Fruit fly (Drosophila melanogaster) whole organism: ENCODE measurements around the gene CG34345.

Experiments
- CG8478 ChIP-seq: fragments of >200 bp; optimal IDR thresholded peaks from 2 replicates; lab custom pipeline; 2018; ENCODE audit warnings: inconsistent platforms
- Dll ChIP-seq: fragments of >200 bp; optimal IDR thresholded peaks from 2 replicates; lab custom pipeline; 2017
- EcR ChIP-seq, 2 experiments: fragments of >200 bp; optimal IDR thresholded peaks; 2 replicates each; lab custom pipeline; 2017; ENCODE audit warnings: missing biosample characterization in 2 of 2, missing genetic modification characterization in 2 of 2, missing genetic modification reagents in 2 of 2
- pan ChIP-seq: fragments of >200 bp; optimal IDR thresholded peaks from 2 replicates; lab custom pipeline; 2017
- psq ChIP-seq: fragments of >200 bp; optimal IDR thresholded peaks from 2 replicates; lab custom pipeline; 2017
- usp ChIP-seq: fragments of >200 bp; optimal IDR thresholded peaks from 2 replicates; lab custom pipeline; 2017; ENCODE audit warnings: missing biosample characterization, missing genetic modification characterization, mixed read lengths

Gene CG34345

DNA sequence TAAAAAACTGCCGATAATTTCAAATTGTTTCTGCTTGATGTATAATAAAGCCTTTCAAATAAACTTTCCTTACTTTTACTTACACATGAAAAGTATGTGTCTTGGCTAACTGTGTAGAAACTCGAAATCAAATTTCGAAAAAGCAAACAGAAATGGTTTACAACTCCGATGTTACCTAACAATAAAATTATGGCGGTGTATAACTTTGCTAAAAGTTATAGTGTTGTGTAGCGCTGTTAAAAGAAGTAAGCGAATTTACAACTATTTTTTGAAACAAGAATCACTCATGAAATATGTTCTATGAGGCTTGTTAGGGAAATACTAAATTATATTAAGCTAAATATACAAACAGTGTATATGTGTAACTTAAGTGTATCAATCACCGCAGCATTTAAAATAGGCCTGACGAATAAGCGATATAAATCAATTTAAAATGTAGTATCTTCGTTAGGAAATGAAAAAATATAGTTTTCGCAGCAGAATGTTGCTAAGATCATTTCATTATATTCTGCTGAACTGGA is at the start of gene CG34345:
CG34345 (plus strand) TSS at position 471 of the 521 bp plus-strand sequence.
- TF ChIP-seq CG8478 (lab: Kevin White, UChicago), result no peak
- TF ChIP-seq pan (lab: Kevin White, UChicago), result no peak
- no peak for TF ChIP-seq psq (lab: Kevin White, UChicago)
- no peak for TF ChIP-seq EcR (GFP tag; optimal IDR thresholded peaks at IDR 0.05; lab: Kevin White, UChicago)
- no peak for TF ChIP-seq usp
- TF ChIP-seq Dll, result no peak

DNA sequence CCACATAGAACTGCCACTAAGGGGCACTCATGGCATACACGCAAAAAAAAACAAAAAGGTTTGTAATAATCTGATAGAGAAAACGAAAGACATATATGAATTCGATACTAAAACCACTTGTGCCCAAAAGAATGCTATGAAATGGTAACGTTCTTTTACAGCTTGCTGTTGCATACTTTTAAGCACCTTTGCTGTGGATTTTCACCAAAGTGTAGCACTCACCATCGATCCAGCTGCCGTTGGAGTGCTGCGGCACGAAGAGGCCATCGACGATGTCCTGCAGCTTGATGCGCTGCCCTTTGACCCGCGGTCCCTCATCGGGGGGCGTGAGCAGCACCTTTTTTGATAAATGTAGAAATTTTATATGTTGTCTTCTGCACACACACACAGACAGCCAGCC is 43.9 kb upstream of the CG34345 start:
- TF ChIP-seq CG8478 (lab: Kevin White, UChicago) (no peak), EcR (GFP tag; optimal IDR thresholded peaks at IDR 0.05; lab: Kevin White, UChicago) (no peak), pan (lab: Kevin White, UChicago) (no peak), usp (no peak), Dll (no peak), psq (lab: Kevin White, UChicago) (no peak)

DNA sequence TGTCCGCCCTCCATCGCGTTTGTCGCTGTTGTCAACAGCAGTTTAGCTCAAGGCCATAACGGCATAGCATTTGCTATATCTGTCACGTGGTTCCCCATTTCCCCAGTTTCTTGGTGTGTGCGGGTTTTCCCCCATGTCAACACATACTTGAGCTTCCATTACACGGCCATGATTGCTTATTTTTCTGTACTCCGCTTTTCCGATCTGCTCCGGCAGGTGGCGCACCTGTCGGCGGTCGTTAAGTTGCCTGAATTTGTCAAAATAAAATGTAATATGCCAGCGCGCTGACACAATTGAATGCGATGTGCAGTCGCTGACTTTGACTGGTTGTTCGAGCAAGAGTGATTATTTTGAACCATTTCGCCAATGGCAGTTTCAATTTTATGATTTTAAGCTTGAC is 38.6 kb upstream of the CG34345 start:
- TF ChIP-seq EcR (GFP tag; optimal IDR thresholded peaks at IDR 0.05; lab: Kevin White, UChicago), result no peak
- no peak for TF ChIP-seq pan (lab: Kevin White, UChicago)
- TF ChIP-seq usp, result no peak
- TF ChIP-seq Dll, result no peak
- TF ChIP-seq psq (lab: Kevin White, UChicago), result no peak
- no peak for TF ChIP-seq CG8478 (lab: Kevin White, UChicago)

- TF ChIP-seq pan (lab: Kevin White, UChicago), result no peak
- TF ChIP-seq psq (lab: Kevin White, UChicago), result no peak
- TF ChIP-seq Dll, result no peak
- TF ChIP-seq usp, result no peak
- TF ChIP-seq EcR (GFP tag; optimal IDR thresholded peaks at IDR 0.05; lab: Kevin White, UChicago), result no peak
- TF ChIP-seq CG8478 (lab: Kevin White, UChicago), result no peak
These were observed 27.9 kb upstream of the CG34345 start for dm6 chr2L:6595027-6595426.

DNA sequence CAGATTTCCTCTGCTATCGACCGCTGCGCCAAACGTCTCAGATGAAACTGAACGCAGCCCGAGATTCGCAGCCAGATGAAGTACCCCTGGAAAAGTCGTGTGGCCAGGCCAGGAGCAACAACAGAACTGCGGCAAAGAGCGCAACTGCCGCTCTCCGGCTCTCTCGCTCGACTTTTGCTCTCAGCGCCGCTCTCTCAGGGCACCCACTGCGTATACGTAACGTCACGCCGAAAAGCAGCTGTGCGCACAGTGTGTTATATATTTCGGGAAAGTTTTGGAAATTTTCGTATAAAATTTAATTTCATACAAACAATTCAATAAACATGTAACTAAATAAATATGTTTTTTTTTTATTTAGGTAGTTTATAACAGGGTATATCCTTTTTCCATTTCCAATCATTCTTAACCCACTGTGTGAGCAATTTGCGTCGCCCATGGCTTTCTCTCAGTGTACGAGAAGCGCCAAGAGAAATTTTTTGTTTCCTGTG is 21.9 kb upstream of the CG34345 start, which contains the start of gene Dpp10:
Dpp10 (minus strand) TSS at position 51 of the 488 bp plus-strand sequence.
- TF ChIP-seq EcR (GFP tag; optimal IDR thresholded peaks at IDR 0.05; lab: Kevin White, UChicago) (no peak), Dll (peak; percentile 86)

- TF ChIP-seq EcR (GFP tag; optimal IDR thresholded peaks at IDR 0.05; lab: Kevin White, UChicago) (no peak), Dll (peak; percentile 69)
These were observed 12.1 kb upstream of the CG34345 start, which contains the start of gene CG11050 for dm6 chr2L:6610683-6611373. CG11050 (plus strand) TSS chr2L:6611011.

dm6 chr2L:6611374-6612005 is 11.4 kb upstream of the CG34345 start:
- TF ChIP-seq usp (no peak), EcR (GFP tag; optimal IDR thresholded peaks at IDR 0.05; lab: Kevin White, UChicago) (no peak), pan (lab: Kevin White, UChicago) (no peak), CG8478 (lab: Kevin White, UChicago) (no peak), psq (lab: Kevin White, UChicago) (no peak), Dll (no peak)

DNA sequence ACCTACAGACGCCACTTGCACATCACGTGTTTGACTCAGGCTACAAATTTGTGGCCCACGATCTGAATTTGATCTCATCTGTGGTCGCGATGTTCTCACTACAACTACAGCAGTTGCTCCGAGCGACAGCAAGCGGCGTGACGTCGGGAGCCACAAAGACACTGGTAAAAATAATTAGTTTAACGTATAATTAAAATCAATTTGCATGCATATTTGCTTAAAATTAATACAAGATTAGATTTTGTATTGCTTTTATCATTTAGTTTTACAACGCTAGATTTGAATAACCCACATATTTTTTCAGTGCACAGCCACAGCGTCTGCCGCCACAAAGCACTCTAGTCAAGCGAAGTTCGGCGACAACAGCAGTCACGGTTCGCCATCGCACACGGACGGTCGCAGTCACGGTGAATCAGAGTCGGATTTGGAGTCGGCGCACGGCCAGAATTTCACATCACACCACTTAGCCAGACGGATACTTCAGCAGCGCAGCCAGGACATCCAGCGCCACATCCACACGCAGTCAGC is 10.4 kb upstream of the CG34345 start:
- no peak for TF ChIP-seq CG8478 (lab: Kevin White, UChicago)
- TF ChIP-seq pan (lab: Kevin White, UChicago), result no peak
- TF ChIP-seq Dll, result no peak
- TF ChIP-seq EcR (GFP tag; optimal IDR thresholded peaks at IDR 0.05; lab: Kevin White, UChicago), result no peak
- TF ChIP-seq usp, result no peak
- TF ChIP-seq psq (lab: Kevin White, UChicago), result no peak

DNA sequence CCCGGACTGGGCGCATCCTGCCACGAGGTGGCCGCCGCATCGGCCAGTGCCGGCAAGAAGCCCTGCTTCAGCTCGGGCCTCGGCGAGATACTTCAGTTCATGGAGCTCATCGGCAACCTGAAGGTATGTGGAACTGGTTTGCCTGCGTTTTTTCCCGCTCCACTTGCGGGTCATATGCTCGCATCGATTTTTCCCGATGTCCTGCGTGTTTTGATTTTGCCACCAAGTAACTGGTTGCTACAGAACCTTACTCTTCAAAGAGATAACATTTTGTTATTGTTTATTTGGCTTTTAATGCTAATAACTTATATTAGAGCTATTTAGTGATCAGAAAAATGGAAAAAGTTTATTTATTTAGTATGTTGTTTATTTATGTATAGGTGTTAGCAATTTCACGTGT is 9.8 kb upstream of the CG34345 start:
- TF ChIP-seq CG8478 (lab: Kevin White, UChicago) (no peak), EcR (GFP tag; optimal IDR thresholded peaks at IDR 0.05; lab: Kevin White, UChicago) (no peak), usp (no peak), psq (lab: Kevin White, UChicago) (no peak), pan (lab: Kevin White, UChicago) (no peak), Dll (no peak)

dm6 chr2L:6614229-6614935 is 8.5 kb upstream of the CG34345 start:
- no peak for TF ChIP-seq CG8478 (lab: Kevin White, UChicago)
- no peak for TF ChIP-seq psq (lab: Kevin White, UChicago)
- TF ChIP-seq EcR (GFP tag; optimal IDR thresholded peaks at IDR 0.05; lab: Kevin White, UChicago), result no peak
- no peak for TF ChIP-seq usp
- TF ChIP-seq Dll, result no peak
- TF ChIP-seq pan (lab: Kevin White, UChicago), result no peak

dm6 chr2L:6621600-6621999 is 1.3 kb upstream of the CG34345 start, which contains the start of gene DIP-iota:
DIP-iota (minus strand) TSS chr2L:6621700.
- TF ChIP-seq usp (no peak), psq (lab: Kevin White, UChicago) (no peak)

DNA sequence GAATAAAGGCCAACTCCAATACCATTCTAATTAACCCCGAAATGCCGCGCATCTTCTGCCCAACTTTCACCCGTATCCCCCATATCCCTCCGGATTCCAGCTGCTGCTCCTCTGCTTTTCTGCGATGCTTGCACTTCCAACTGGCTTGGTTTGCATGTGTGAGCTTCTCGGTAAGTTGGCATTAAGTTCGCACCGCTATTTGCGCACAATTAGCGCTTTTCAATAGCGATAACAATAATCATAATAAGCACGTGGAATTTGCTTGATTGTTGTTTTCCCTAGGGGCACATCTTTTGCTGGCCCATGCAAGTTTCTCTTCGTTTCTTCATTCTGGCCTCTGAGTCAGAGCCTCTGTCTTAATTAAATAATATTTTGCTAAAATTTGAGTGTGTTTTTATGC is 881 bp upstream of the CG34345 start:
- TF ChIP-seq Dll (no peak), pan (lab: Kevin White, UChicago) (no peak), usp (no peak), EcR (GFP tag; optimal IDR thresholded peaks at IDR 0.05; lab: Kevin White, UChicago) (no peak), CG8478 (lab: Kevin White, UChicago) (no peak), psq (lab: Kevin White, UChicago) (no peak)
